Worm (Caenorhabditis elegans) whole organism, L4/young adult: Measurements from ENCODE around the gene F26F4.2.

Experiments used
- dao-5 ChIP-seq: sonication (generic microtip); optimal IDR thresholded peaks from 2 replicates; lab custom pipeline; 2016; ENCODE audit warnings: missing genotype, missing genetic modification characterization, moderate library complexity, missing compliant biosample characterization
- him-1 ChIP-seq: sonication (generic microtip); optimal IDR thresholded peaks from 2 replicates; lab custom pipeline; 2016; ENCODE audit warnings: missing genotype, missing genetic modification reagents, missing genetic modification characterization, missing compliant biosample characterization

DNA sequence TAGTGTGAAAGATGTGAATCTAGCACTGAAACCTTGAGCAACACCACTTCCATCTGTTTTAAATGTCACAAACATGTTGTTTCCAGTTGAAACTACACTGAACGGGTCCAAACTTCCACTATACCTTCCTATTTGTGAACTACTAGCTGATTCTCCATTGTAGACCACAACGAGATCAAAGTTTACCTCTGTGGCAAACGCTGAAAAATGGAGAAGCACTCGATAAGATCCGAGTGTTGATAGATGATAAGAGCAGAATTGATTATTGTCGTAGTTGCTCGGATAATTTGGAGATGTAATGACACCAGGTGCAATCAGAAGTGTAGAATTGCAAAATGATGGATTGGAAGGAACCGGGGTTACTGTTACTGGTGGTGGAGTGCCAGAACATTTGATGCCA is 29.1 kb upstream of the F26F4.2 start:
- TF ChIP-seq him-1 (tag; lab: Kevin White, UChicago) = no peak
- no peak for TF ChIP-seq dao-5 (tag; lab: Kevin White, UChicago)
